Worm (Caenorhabditis elegans) whole organism, L4/young adult: Measurements from ENCODE around the gene daf-14.

Source experiments
- W03F9.2 ChIP-seq: fragments of 150-350 bp; optimal IDR thresholded peaks from 2 replicates; lab custom pipeline; 2014; ENCODE audit warnings: missing biosample characterization, missing genetic modification characterization
- dao-5 ChIP-seq: sonication (generic microtip); optimal IDR thresholded peaks from 2 replicates; lab custom pipeline; 2016; ENCODE audit warnings: missing genotype, missing genetic modification characterization, moderate library complexity, missing compliant biosample characterization
- him-1 ChIP-seq: sonication (generic microtip); optimal IDR thresholded peaks from 2 replicates; lab custom pipeline; 2016; ENCODE audit warnings: missing genotype, missing genetic modification reagents, missing genetic modification characterization, missing compliant biosample characterization

DNA sequence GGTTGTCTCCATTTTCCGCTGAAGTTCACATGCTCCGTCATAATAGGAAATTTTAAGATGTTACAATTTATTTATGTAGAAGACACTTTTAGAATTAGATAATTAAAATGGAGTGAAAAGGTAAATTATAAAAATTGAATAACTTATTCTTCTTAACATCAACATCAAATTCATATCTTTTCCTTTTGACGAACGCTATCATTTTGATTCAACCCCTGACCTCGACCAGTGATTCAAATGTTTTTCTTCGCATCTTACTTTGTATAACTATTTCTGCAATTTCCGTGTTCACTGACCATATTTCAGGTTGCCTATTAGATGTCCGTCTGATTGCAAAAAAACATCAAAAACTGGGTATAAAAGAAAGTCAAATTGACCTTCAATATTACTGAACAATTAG lies 26.5 kb downstream of the daf-14 start, which contains the start of gene Y43C5A.7:
- TF ChIP-seq him-1 (tag; lab: Kevin White, UChicago) = no peak
- TF ChIP-seq dao-5 (tag; lab: Kevin White, UChicago) = no peak
- TF ChIP-seq W03F9.2 (tag; lab: Kevin White, UChicago) = no peak
